Worm (Caenorhabditis elegans): Measurements from ENCODE around the gene C13E3.1.
A peak's percentile ranks its signal among the peaks of the same experiment; 100 is the strongest.

DNA sequence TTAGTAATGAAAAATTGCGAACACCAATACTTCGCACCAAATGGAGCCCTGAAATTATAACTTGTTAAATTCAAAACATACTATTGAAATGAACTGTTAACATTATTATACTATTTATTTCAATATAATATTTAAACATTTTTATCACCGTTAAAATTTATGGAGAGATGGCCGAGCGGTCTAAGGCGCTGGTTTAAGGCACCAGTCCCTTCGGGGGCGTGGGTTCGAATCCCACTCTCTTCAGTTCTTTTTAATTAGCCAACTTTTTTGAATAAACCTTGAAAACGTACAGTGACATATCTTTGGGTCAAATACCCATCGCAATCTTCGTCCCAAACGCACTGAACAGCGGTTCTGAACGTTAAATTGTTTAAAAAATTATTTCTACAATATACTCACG lies 46.5 kb downstream of the C13E3.1 start:
- TF ChIP-seq nhr-11 (tag; optimal IDR thresholded peaks at IDR 0.05) = no peak
- TF ChIP-seq D1046.2 (GFP tag; IDR thresholded peaks at IDR 0.05) = peak; percentile 69; the same call in 1 of the 2 replicates
- no peak for TF ChIP-seq tag-97 (GFP tag; IDR thresholded peaks at IDR 0.05)
- TF ChIP-seq R02D3.7 (tag; optimal IDR thresholded peaks at IDR 0.05) = no peak
- TF ChIP-seq F37D6.2 (tag; optimal IDR thresholded peaks at IDR 0.05) = no peak
- no peak for TF ChIP-seq mep-1 (tag; optimal IDR thresholded peaks at IDR 0.05)
